Worm (Caenorhabditis elegans) whole organism, early embryonic: ENCODE measurements around the gene peb-1.

Experiments used
- ama-1 ChIP-seq: fragments of 150-350 bp; optimal IDR thresholded peaks from 2 replicates; lab custom pipeline; 2014
- hnd-1 ChIP-seq: sonication (generic microtip); optimal IDR thresholded peaks from 2 replicates; lab custom pipeline; 2016; ENCODE audit warnings: missing genetic modification characterization, missing compliant biosample characterization

DNA sequence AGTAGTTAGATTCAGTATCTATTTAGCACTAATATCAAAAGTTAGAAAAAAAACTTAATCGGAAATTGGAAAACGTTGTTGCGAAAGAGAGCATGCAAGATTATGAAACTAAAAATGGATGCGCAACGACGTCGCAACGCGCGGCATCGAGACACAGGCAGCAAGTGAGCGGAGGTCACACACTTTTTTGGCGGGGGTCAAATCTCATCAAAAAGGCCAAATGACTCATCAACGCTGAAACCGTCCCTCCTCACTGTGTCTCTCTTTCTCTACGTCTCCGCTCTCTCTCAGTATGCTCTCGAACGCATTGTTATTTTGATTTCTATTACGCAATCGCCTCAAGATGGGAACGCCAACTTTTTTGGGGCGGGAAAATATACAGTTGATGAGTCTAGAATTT, 47.6 kb downstream of the peb-1 start:
- TF ChIP-seq ama-1 (lab: Kevin White, UChicago) (no peak), hnd-1 (tag; lab: Kevin White, UChicago) (no peak)
